Fruit fly (Drosophila melanogaster) whole organism, adult: ENCODE results near the gene CG3355.

Source experiments
- CG11617 ChIP-seq: fragments of 200-800 bp; sonication (Bioruptor generic); optimal IDR thresholded peaks from 2 replicates; lab custom pipeline; 2017; ENCODE audit warnings: mild to moderate bottlenecking, missing biosample characterization, missing genetic modification reagents, missing genetic modification characterization
- CG12768 ChIP-seq: fragments of 200-800 bp; sonication (Bioruptor generic); optimal IDR thresholded peaks from 2 replicates; lab custom pipeline; 2017; ENCODE audit warnings: missing biosample characterization, missing genetic modification characterization, mild to moderate bottlenecking, moderate library complexity, missing genetic modification reagents
- CG14711 ChIP-seq: fragments of 200-800 bp; sonication (Bioruptor generic); optimal IDR thresholded peaks from 2 replicates; lab custom pipeline; 2018; ENCODE audit warnings: missing biosample characterization, mild to moderate bottlenecking, missing genetic modification characterization, moderate library complexity
- CG1620 ChIP-seq: fragments of 200-800 bp; sonication (Bioruptor generic); optimal IDR thresholded peaks from 2 replicates; lab custom pipeline; 2016; ENCODE audit warnings: missing biosample characterization, missing genetic modification characterization
- CG33017 ChIP-seq: fragments of 200-800 bp; sonication (Bioruptor generic); optimal IDR thresholded peaks from 2 replicates; lab custom pipeline; 2018; ENCODE audit warnings: missing biosample characterization, mild to moderate bottlenecking, missing genetic modification characterization, moderate library complexity
- CG5204 ChIP-seq: fragments of 200-800 bp; sonication (Bioruptor generic); optimal IDR thresholded peaks from 2 replicates; lab custom pipeline; 2016; ENCODE audit warnings: missing biosample characterization, missing genetic modification characterization
- CG7045 ChIP-seq: fragments of 200-800 bp; sonication (Bioruptor generic); optimal IDR thresholded peaks from 2 replicates; lab custom pipeline; 2017; ENCODE audit warnings: missing biosample characterization, mild to moderate bottlenecking, missing genetic modification characterization
- CG7101 ChIP-seq: fragments of 200-800 bp; sonication (Bioruptor generic); optimal IDR thresholded peaks from 2 replicates; lab custom pipeline; 2018; ENCODE audit warnings: missing biosample characterization, mild to moderate bottlenecking, missing genetic modification characterization, moderate library complexity
- Clk ChIP-seq: fragments of 200-800 bp; sonication (Bioruptor generic); optimal IDR thresholded peaks from 2 replicates; lab custom pipeline; 2017; ENCODE audit warnings: missing biosample characterization, missing genetic modification characterization
- Crg-1 ChIP-seq: fragments of 200-800 bp; sonication (Bioruptor generic); optimal IDR thresholded peaks from 2 replicates; lab custom pipeline; 2016; ENCODE audit warnings: missing biosample characterization, missing genetic modification characterization
- Hr96 ChIP-seq: fragments of 200-800 bp; sonication (Bioruptor generic); optimal IDR thresholded peaks from 2 replicates; lab custom pipeline; 2016; ENCODE audit warnings: missing biosample characterization, missing genetic modification characterization
- Mnt ChIP-seq: fragments of 200-800 bp; sonication (Bioruptor generic); optimal IDR thresholded peaks from 2 replicates; lab custom pipeline; 2016; ENCODE audit warnings: missing biosample characterization, mild to moderate bottlenecking, missing genetic modification characterization
- bab1 ChIP-seq: fragments of 200-800 bp; sonication (Bioruptor generic); optimal IDR thresholded peaks from 3 replicates; lab custom pipeline; 2019; ENCODE audit warnings: missing biosample characterization, mild to moderate bottlenecking, missing genetic modification characterization, moderate library complexity
- cic ChIP-seq: fragments of 200-800 bp; sonication (Bioruptor generic); optimal IDR thresholded peaks from 2 replicates; lab custom pipeline; 2017; ENCODE audit warnings: missing biosample characterization, mild to moderate bottlenecking, missing genetic modification characterization, moderate library complexity
- cnc ChIP-seq, 2 experiments: fragments of >200 bp; optimal IDR thresholded peaks; 2 replicates each; lab custom pipeline; 2017
- kay ChIP-seq: fragments of 200-800 bp; sonication (Bioruptor generic); peaks from one replicate; lab custom pipeline; 2016; ENCODE audit warnings: missing biosample characterization, missing genetic modification characterization, borderline replicate concordance
- ovo ChIP-seq: fragments of 200-800 bp; sonication (Bioruptor generic); optimal IDR thresholded peaks from 2 replicates; lab custom pipeline; 2016; ENCODE audit warnings: missing biosample characterization, missing genetic modification characterization
- pad ChIP-seq: fragments of 200-800 bp; sonication (Bioruptor generic); optimal IDR thresholded peaks from 3 replicates; lab custom pipeline; 2017; ENCODE audit warnings: missing biosample characterization, missing genetic modification characterization, mild to moderate bottlenecking, moderate library complexity, missing genetic modification reagents
- tj ChIP-seq: fragments of 200-800 bp; sonication (Bioruptor generic); optimal IDR thresholded peaks from 3 replicates; lab custom pipeline; 2017; ENCODE audit warnings: missing biosample characterization, mild to moderate bottlenecking, missing genetic modification characterization, moderate library complexity
- toe ChIP-seq: fragments of 200-800 bp; sonication (Bioruptor generic); optimal IDR thresholded peaks from 2 replicates; lab custom pipeline; 2016; ENCODE audit warnings: missing biosample characterization, missing genetic modification characterization

The CG3355 gene

DNA sequence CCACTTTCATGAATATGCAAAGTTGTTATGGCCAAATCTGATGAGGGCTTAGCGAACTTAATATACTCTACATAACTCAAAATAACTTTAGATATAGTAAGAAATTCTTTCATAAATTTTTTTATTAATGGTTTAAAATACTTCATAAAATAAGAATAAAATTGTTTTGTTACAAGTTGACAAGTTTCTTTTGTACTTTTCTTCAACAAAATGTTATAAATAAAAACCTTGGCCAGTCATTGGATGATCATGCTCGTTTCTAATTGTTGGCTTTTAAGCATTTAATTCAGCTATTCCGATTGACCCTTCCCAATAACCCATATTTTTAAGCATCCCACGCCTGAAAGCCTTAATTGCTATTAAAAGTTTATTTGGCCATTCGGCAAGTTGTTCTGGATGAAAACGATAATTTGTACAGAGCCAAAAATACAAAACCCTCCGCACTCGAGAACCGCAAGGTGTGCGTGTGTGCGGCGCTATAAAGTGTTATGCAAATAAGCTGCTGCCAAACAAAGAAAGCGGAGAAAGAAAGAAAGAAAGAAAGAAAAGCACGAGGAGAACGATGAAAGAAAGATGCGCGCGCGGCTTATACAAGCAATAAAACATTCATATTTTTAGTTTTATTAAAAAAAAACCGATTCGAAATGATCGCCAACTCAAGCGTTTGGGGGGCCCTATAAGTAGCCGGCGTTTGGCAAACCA is at the start of gene CG3355:
CG3355 (plus strand) TSS at position 652 of the 702 bp plus-strand sequence.
- TF ChIP-seq CG12768 (GFP tag; lab: Kevin White, UChicago), result no peak
- TF ChIP-seq Clk (GFP tag; lab: Kevin White, UChicago), result no peak
- no peak for TF ChIP-seq bab1 (GFP tag; lab: Kevin White, UChicago)
- TF ChIP-seq kay (GFP tag; lab: Kevin White, UChicago), result no peak
- no peak for TF ChIP-seq ovo (GFP tag; lab: Kevin White, UChicago)
- TF ChIP-seq pad (GFP tag; lab: Kevin White, UChicago), result no peak
- TF ChIP-seq Hr96 (GFP tag; lab: Kevin White, UChicago), result no peak

- TF ChIP-seq bab1 (GFP tag; lab: Kevin White, UChicago), result no peak
- TF ChIP-seq Mnt (GFP tag; lab: Kevin White, UChicago), result peak; percentile 9
- no peak for TF ChIP-seq CG7045 (GFP tag; lab: Kevin White, UChicago)
- no peak for TF ChIP-seq pad (GFP tag; lab: Kevin White, UChicago)
- no peak for TF ChIP-seq CG11617 (GFP tag; lab: Kevin White, UChicago)
- TF ChIP-seq cic (GFP tag; lab: Kevin White, UChicago), result no peak
- no peak for TF ChIP-seq CG12768 (GFP tag; lab: Kevin White, UChicago)
These were observed 37.0 kb upstream of the CG3355 start, which contains the start of gene dpy for dm6 chr2L:4614140-4614642. TSS of gene dpy (minus strand) at chr2L:4614300.

DNA sequence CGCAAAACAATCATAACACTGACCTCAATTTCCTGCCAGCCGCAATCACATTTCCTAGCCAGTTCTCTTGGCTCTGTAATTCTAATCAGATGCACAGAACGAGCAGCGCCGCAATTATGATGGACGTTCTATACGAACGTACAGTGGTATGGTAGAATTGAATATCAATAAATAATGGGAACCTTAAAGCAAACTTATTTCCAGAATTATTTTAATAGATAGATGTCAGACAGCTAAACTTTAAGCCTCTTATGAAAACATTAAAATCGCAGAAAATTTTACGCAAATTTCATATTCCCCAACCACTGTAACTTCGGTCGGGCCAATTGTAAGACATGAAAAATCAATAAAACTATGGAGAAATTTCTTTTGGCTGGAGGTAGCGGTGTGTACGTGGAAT is 32.0 kb upstream of the CG3355 start:
- no peak for TF ChIP-seq Clk (GFP tag; lab: Kevin White, UChicago)
- no peak for TF ChIP-seq CG5204 (GFP tag; lab: Kevin White, UChicago)
- TF ChIP-seq Hr96 (GFP tag; lab: Kevin White, UChicago), result no peak
- no peak for TF ChIP-seq CG7045 (GFP tag; lab: Kevin White, UChicago)
- TF ChIP-seq cic (GFP tag; lab: Kevin White, UChicago), result no peak
- TF ChIP-seq CG14711 (tag; lab: Kevin White, UChicago), result no peak
- TF ChIP-seq Mnt (GFP tag; lab: Kevin White, UChicago), result no peak

DNA sequence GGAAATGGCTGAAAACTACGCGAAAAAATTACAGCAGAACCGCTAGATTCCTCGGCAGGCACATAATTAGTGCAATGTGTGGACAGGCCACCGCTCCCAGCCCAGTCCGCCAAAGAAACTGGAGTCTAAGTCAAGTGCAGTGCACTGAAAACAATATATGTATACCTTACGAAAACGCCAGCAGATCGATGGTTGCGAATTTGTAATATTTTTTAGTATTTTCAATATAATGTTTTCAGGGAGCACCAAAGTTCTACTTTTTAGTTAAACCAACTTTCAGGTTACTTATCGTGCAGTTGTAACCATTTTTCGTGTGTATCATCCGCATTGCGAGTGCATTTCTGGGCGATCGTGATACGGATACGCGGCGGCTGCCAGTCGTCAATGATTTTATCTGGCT is 29.3 kb upstream of the CG3355 start:
- TF ChIP-seq Crg-1 (GFP tag; lab: Kevin White, UChicago), result no peak

dm6 chr2L:4626994-4627393 is 24.2 kb upstream of the CG3355 start:
- TF ChIP-seq Clk (GFP tag; lab: Kevin White, UChicago) (no peak), CG11617 (GFP tag; lab: Kevin White, UChicago) (no peak), cic (GFP tag; lab: Kevin White, UChicago) (no peak), Hr96 (GFP tag; lab: Kevin White, UChicago) (no peak), CG33017 (tag; lab: Kevin White, UChicago) (no peak), CG7101 (no peak), tj (GFP tag; lab: Kevin White, UChicago) (no peak), CG5204 (GFP tag; lab: Kevin White, UChicago) (no peak), ovo (GFP tag; lab: Kevin White, UChicago) (no peak), CG7045 (GFP tag; lab: Kevin White, UChicago) (no peak), bab1 (GFP tag; lab: Kevin White, UChicago) (no peak), Crg-1 (GFP tag; lab: Kevin White, UChicago) (no peak), toe (GFP tag; lab: Kevin White, UChicago) (no peak), cnc (optimal IDR thresholded peaks at IDR 0.05; lab: Kevin White, UChicago) (no peak), CG14711 (tag; lab: Kevin White, UChicago) (no peak)

dm6 chr2L:4632997-4633396 is 18.2 kb upstream of the CG3355 start:
- TF ChIP-seq Crg-1 (GFP tag; lab: Kevin White, UChicago), result no peak
- TF ChIP-seq CG33017 (tag; lab: Kevin White, UChicago), result no peak
- TF ChIP-seq tj (GFP tag; lab: Kevin White, UChicago), result no peak
- no peak for TF ChIP-seq kay (GFP tag; lab: Kevin White, UChicago)
- no peak for TF ChIP-seq CG5204 (GFP tag; lab: Kevin White, UChicago)
- TF ChIP-seq Clk (GFP tag; lab: Kevin White, UChicago), result no peak

dm6 chr2L:4635376-4635775 is 15.8 kb upstream of the CG3355 start:
- TF ChIP-seq cic (GFP tag; lab: Kevin White, UChicago) (no peak), CG7101 (no peak), CG5204 (GFP tag; lab: Kevin White, UChicago) (no peak), ovo (GFP tag; lab: Kevin White, UChicago) (no peak), CG7045 (GFP tag; lab: Kevin White, UChicago) (no peak), CG1620 (GFP tag; lab: Kevin White, UChicago) (no peak), CG14711 (tag; lab: Kevin White, UChicago) (no peak), CG11617 (GFP tag; lab: Kevin White, UChicago) (no peak), toe (GFP tag; lab: Kevin White, UChicago) (no peak), CG12768 (GFP tag; lab: Kevin White, UChicago) (no peak), Crg-1 (GFP tag; lab: Kevin White, UChicago) (no peak), Hr96 (GFP tag; lab: Kevin White, UChicago) (no peak), Mnt (GFP tag; lab: Kevin White, UChicago) (no peak), kay (GFP tag; lab: Kevin White, UChicago) (no peak), CG33017 (tag; lab: Kevin White, UChicago) (no peak), tj (GFP tag; lab: Kevin White, UChicago) (no peak)
